Worm (Caenorhabditis elegans) whole organism, young adult: ENCODE measurements around the gene mrps-10.

ENCODE experiments used
- B0019.2 ChIP-seq: fragments of 200-800 bp; sonication (Bioruptor generic); conservative IDR thresholded peaks from 2 replicates; pipeline ENCODE4 v1.3.6; 2022; ENCODE audit warnings: missing genetic modification reagents, missing genetic modification characterization, missing compliant biosample characterization
- F33H1.4 ChIP-seq: fragments of 200-800 bp; sonication (Bioruptor generic); IDR thresholded peaks from 2 replicates; pipeline ENCODE4 v1.3.6; 2022; ENCODE audit warnings: missing genetic modification reagents, missing genetic modification characterization, missing compliant biosample characterization
- ceh-79 ChIP-seq: sonication (generic microtip); optimal IDR thresholded peaks from 2 replicates; lab custom pipeline; 2017; ENCODE audit warnings: mild to moderate bottlenecking, missing genetic modification characterization, missing compliant biosample characterization
- hmg-1.2 ChIP-seq: fragments of 200-800 bp; sonication (Bioruptor generic); IDR thresholded peaks from 2 replicates; pipeline ENCODE4 v1.3.6; 2022; ENCODE audit warnings: missing genetic modification reagents, missing genetic modification characterization, missing compliant biosample characterization
- lin-35 ChIP-seq, 3 experiments: fragments of 150-350 bp in 2 of 3; sonication (generic microtip) in 1 of 3; optimal IDR thresholded peaks; 2 replicates each; lab custom pipeline; 2014 to 2018; ENCODE audit warnings: missing biosample characterization in 3 of 3, missing genetic modification characterization in 3 of 3, missing genetic modification reagents in 3 of 3
- rpc-1 ChIP-seq, 2 experiments: fragments of 150-350 bp in 1 of 2; sonication (generic microtip) in 1 of 2; optimal IDR thresholded peaks; 2 replicates each; lab custom pipeline; 2014 to 2018; ENCODE audit warnings: missing biosample characterization in 1 of 2, missing genetic modification characterization in 1 of 2, missing genetic modification reagents in 1 of 2, missing genotype in 1 of 2
- tbx-9 ChIP-seq: sonication (generic microtip); optimal IDR thresholded peaks from 2 replicates; lab custom pipeline; 2016; ENCODE audit warnings: borderline replicate concordance, missing genetic modification characterization, inconsistent platforms, missing compliant biosample characterization

DNA sequence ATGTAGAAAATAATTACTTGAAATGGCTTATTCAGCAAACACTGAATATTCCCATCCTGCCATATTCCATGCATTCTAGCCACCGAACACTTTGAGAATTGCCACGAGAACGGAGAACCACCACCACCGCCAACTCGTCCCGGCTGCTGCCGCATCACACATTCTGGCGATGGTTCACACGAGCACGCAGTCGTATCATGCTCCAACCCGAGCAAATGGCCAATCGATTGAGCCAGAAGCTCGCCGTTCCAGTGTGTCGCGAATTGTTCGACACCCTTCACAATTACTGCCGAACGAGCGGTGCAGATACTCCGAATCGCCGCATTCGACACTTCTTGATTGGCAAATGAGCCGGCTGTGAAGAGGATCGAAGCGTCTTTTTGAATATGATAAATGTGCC is 41.2 kb upstream of the mrps-10 start:
- TF ChIP-seq tbx-9 (tag; lab: Kevin White, UChicago) (no peak), hmg-1.2 (GFP tag; lab: Robert Waterston, UW) (no peak), rpc-1 (optimal IDR thresholded peaks at IDR 0.05; lab: Kevin White, UChicago) (no peak), rpc-1 (tag; optimal IDR thresholded peaks at IDR 0.05; lab: Kevin White, UChicago) (no peak), lin-35 (GFP tag; optimal IDR thresholded peaks at IDR 0.05; lab: Kevin White, UChicago) (no peak), F33H1.4 (no peak), B0019.2 (GFP tag; lab: Robert Waterston, UW) (no peak), ceh-79 (tag; lab: Kevin White, UChicago) (no peak)
